Worm (Caenorhabditis elegans) whole organism, young adult: Measurements from ENCODE around the gene alh-7.

Experiments used
- T26A5.8 ChIP-seq: sonication (generic microtip); optimal IDR thresholded peaks from 2 replicates; lab custom pipeline; 2016; ENCODE audit warnings: missing genetic modification characterization, missing compliant biosample characterization
- Y53G8AR.9 ChIP-seq: fragments of 200-800 bp; sonication (Bioruptor generic); conservative IDR thresholded peaks from 2 replicates; pipeline ENCODE4 v1.3.6; 2022; ENCODE audit warnings: missing genetic modification reagents, missing genetic modification characterization, missing compliant biosample characterization
- nfyb-1 ChIP-seq: fragments of 200-800 bp; sonication (Bioruptor generic); IDR thresholded peaks from 2 replicates; pipeline ENCODE4 v1.3.6; 2022; ENCODE audit warnings: missing genetic modification reagents, missing genetic modification characterization, missing compliant biosample characterization

DNA sequence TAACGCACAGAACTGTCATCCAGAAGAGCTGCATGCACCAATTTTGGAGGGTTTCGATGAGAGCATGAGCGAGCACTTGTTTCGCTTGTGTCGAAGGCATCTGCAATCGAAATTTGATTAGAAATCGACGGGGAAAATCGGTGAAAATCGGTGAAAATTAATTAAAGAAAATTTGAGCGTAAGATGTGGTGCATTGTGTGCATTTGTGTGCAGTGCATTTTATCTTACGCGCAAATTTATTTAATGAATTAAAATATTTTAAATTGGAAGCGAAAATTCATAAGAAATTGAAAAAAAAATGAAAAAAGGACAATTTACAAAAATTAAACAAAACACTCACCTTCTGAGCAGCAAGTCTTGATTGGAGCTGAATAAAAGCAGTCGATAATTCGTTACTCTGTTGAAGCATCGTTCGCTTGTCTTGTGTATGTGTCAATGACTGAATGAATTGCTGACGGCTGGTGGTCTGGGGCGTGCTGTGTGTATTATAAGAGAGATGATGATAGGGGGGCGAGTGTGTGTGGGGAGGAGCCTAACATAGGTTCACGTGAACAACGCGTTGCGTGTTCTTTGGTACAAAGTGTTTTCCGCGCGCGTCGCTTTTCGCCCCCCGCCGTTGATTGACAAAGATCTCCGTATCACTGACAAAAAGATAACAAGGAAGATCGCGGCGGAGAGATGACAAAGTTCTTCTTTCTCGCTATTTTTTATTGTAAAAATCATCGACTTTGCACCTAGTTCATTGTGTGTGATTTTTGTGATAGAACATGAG lies 29.8 kb downstream of the alh-7 start:
- TF ChIP-seq Y53G8AR.9 (GFP tag; lab: Robert Waterston, UW) (no peak), T26A5.8 (tag; lab: Kevin White, UChicago) (no peak), nfyb-1 (GFP tag; lab: Robert Waterston, UW) (peak; percentile 70)
